Fruit fly (Drosophila melanogaster) whole organism, embryonic: ENCODE results near the gene CG5013.

Experiments
- BtbVII ChIP-seq: fragments of 200-800 bp; sonication (Bioruptor generic); optimal IDR thresholded peaks from 3 replicates; lab custom pipeline; 2017; ENCODE audit warnings: missing biosample characterization, mild to moderate bottlenecking, missing genetic modification characterization
- CG10462 ChIP-seq: fragments of 200-800 bp; sonication (Bioruptor generic); optimal IDR thresholded peaks from 2 replicates; lab custom pipeline; 2016; ENCODE audit warnings: missing biosample characterization, missing genetic modification characterization
- CG10543 ChIP-seq: fragments of 200-800 bp; sonication (Bioruptor generic); optimal IDR thresholded peaks from 3 replicates; lab custom pipeline; 2017; ENCODE audit warnings: missing biosample characterization, mild to moderate bottlenecking, missing genetic modification characterization, moderate library complexity
- CG11085 ChIP-seq: fragments of 200-800 bp; sonication (Bioruptor generic); IDR thresholded peaks from 2 replicates; pipeline ENCODE4 v1.3.6; 2022; ENCODE audit warnings: missing biosample characterization, missing genetic modification characterization
- CG1233 ChIP-seq: fragments of 200-800 bp; sonication (Bioruptor generic); optimal IDR thresholded peaks from 4 replicates; lab custom pipeline; 2018; ENCODE audit warnings: missing biosample characterization, mild to moderate bottlenecking, missing genetic modification characterization
- CG12659 ChIP-seq: fragments of 200-800 bp; sonication (Bioruptor generic); optimal IDR thresholded peaks from 3 replicates; lab custom pipeline; 2017; ENCODE audit warnings: mild to moderate bottlenecking, missing biosample characterization, missing genetic modification reagents, missing genetic modification characterization
- CG1603 ChIP-seq: fragments of 200-800 bp; sonication (Bioruptor generic); optimal IDR thresholded peaks from 2 replicates; lab custom pipeline; 2019; ENCODE audit warnings: missing biosample characterization, mild to moderate bottlenecking, missing genetic modification characterization, moderate library complexity
- CG17328 ChIP-seq: fragments of 200-800 bp; sonication (Bioruptor generic); IDR thresholded peaks from 2 replicates; pipeline ENCODE4 v1.3.6; 2022; ENCODE audit warnings: missing biosample characterization, missing genetic modification characterization
- CG2199 ChIP-seq: fragments of 200-800 bp; sonication (Bioruptor generic); IDR thresholded peaks from 3 replicates; pipeline ENCODE4 v1.3.6; 2022; ENCODE audit warnings: missing biosample characterization, missing genetic modification characterization
- CG2875 ChIP-seq: fragments of 200-800 bp; sonication (Bioruptor generic); optimal IDR thresholded peaks from 2 replicates; lab custom pipeline; 2017; ENCODE audit warnings: missing biosample characterization, mild to moderate bottlenecking, missing genetic modification characterization, missing genetic modification reagents
- CG3838 ChIP-seq: fragments of 200-800 bp; sonication (Bioruptor generic); optimal IDR thresholded peaks from 3 replicates; lab custom pipeline; 2016; ENCODE audit warnings: missing biosample characterization, missing genetic modification characterization
- CG4707 ChIP-seq: fragments of 200-800 bp; sonication (Bioruptor generic); optimal IDR thresholded peaks from 2 replicates; lab custom pipeline; 2018; ENCODE audit warnings: missing biosample characterization, mild to moderate bottlenecking, missing genetic modification characterization, moderate library complexity
- CG7372 ChIP-seq: fragments of 200-800 bp; sonication (Bioruptor generic); IDR thresholded peaks from 2 replicates; pipeline ENCODE4 v1.3.6; 2022; ENCODE audit warnings: missing biosample characterization, missing genetic modification characterization
- CG8359 ChIP-seq: fragments of 200-800 bp; sonication (Bioruptor generic); optimal IDR thresholded peaks from 2 replicates; lab custom pipeline; 2017; ENCODE audit warnings: missing biosample characterization, mild to moderate bottlenecking, missing genetic modification characterization, borderline replicate concordance
- CG8924 ChIP-seq: fragments of 200-800 bp; optimal IDR thresholded peaks from 3 replicates; lab custom pipeline; 2019; ENCODE audit warnings: missing biosample characterization, mild to moderate bottlenecking, missing genetic modification characterization, moderate library complexity
- CG9876 ChIP-seq: fragments of 200-800 bp; sonication (Bioruptor generic); optimal IDR thresholded peaks from 2 replicates; lab custom pipeline; 2016; ENCODE audit warnings: missing biosample characterization, missing genetic modification characterization
- Chrac-16 ChIP-seq: fragments of 200-800 bp; sonication (Bioruptor generic); optimal IDR thresholded peaks from 3 replicates; lab custom pipeline; 2016; ENCODE audit warnings: missing biosample characterization, missing genetic modification characterization
- CrebB ChIP-seq: fragments of 200-800 bp; sonication (Bioruptor generic); optimal IDR thresholded peaks from 3 replicates; lab custom pipeline; 2018; ENCODE audit warnings: missing biosample characterization, mild to moderate bottlenecking, missing genetic modification characterization
- E2f1 ChIP-seq: fragments of 200-800 bp; sonication (Bioruptor generic); IDR thresholded peaks from 2 replicates; pipeline ENCODE4 v1.3.6; 2022; ENCODE audit warnings: missing biosample characterization, missing genetic modification characterization
- HHEX ChIP-seq: fragments of 200-800 bp; sonication (Bioruptor generic); optimal IDR thresholded peaks from 3 replicates; lab custom pipeline; 2017; ENCODE audit warnings: missing biosample characterization, mild to moderate bottlenecking, missing genetic modification characterization, missing genetic modification reagents
- HLH4C ChIP-seq: fragments of 200-800 bp; sonication (Bioruptor generic); IDR thresholded peaks from 3 replicates; pipeline ENCODE4 v1.3.6; 2022; ENCODE audit warnings: missing biosample characterization, missing genetic modification characterization; ENCODE audit not compliant: partially characterized antibody
- HLH54F ChIP-seq: fragments of 200-800 bp; sonication (Bioruptor generic); optimal IDR thresholded peaks from 3 replicates; lab custom pipeline; 2016; ENCODE audit warnings: missing biosample characterization, missing genetic modification characterization
- Hmr ChIP-seq: fragments of 200-800 bp; sonication (Bioruptor generic); optimal IDR thresholded peaks from 3 replicates; lab custom pipeline; 2017; ENCODE audit warnings: mild to moderate bottlenecking, missing biosample characterization, missing genetic modification reagents, missing genetic modification characterization
- Hr78 ChIP-seq, 2 experiments: fragments of 200-800 bp in 1 of 2; fragments of >200 bp in 1 of 2; sonication (Bioruptor generic) in 1 of 2; optimal IDR thresholded peaks; 2 replicates each; lab custom pipeline; 2017 to 2019; ENCODE audit warnings: missing biosample characterization in 2 of 2, missing genetic modification characterization in 2 of 2, mild to moderate bottlenecking in 1 of 2, moderate library complexity in 1 of 2
- Hsf ChIP-seq: fragments of 200-800 bp; sonication (Bioruptor generic); optimal IDR thresholded peaks from 3 replicates; lab custom pipeline; 2016; ENCODE audit warnings: missing biosample characterization, missing genetic modification characterization
- Jarid2 ChIP-seq: fragments of 200-800 bp; sonication (Bioruptor generic); optimal IDR thresholded peaks from 3 replicates; lab custom pipeline; 2017; ENCODE audit warnings: mild to moderate bottlenecking, missing biosample characterization, missing genetic modification reagents, missing genetic modification characterization
- Med ChIP-seq: fragments of 200-800 bp; sonication (Bioruptor generic); peaks from one replicate; lab custom pipeline; 2016; ENCODE audit warnings: missing biosample characterization, missing genetic modification characterization, mild to moderate bottlenecking, inconsistent platforms, moderate library complexity
- Mes4 ChIP-seq: fragments of 200-800 bp; sonication (Bioruptor generic); optimal IDR thresholded peaks from 2 replicates; lab custom pipeline; 2016; ENCODE audit warnings: missing biosample characterization, missing genetic modification characterization
- Myb ChIP-seq: fragments of 200-800 bp; sonication (Bioruptor generic); optimal IDR thresholded peaks from 2 replicates; lab custom pipeline; 2016; ENCODE audit warnings: missing biosample characterization, missing genetic modification characterization
- NfI ChIP-seq: fragments of 200-800 bp; sonication (Bioruptor generic); optimal IDR thresholded peaks from 3 replicates; lab custom pipeline; 2018; ENCODE audit warnings: missing biosample characterization, mild to moderate bottlenecking, missing genetic modification characterization, moderate library complexity
- Rfx ChIP-seq: fragments of 200-800 bp; sonication (Bioruptor generic); IDR thresholded peaks from 2 replicates; pipeline ENCODE4 v1.3.6; 2022; ENCODE audit warnings: missing biosample characterization, missing genetic modification characterization
- aop ChIP-seq: fragments of 200-800 bp; sonication (Bioruptor generic); IDR thresholded peaks from 2 replicates; pipeline ENCODE4 v1.3.6; 2022; ENCODE audit warnings: missing biosample characterization, missing genetic modification characterization
- chm ChIP-seq: fragments of 200-800 bp; sonication (Bioruptor generic); IDR thresholded peaks from 2 replicates; pipeline ENCODE4 v1.3.6; 2022; ENCODE audit warnings: missing biosample characterization, missing genetic modification characterization
- crc ChIP-seq: fragments of 200-800 bp; sonication (Bioruptor generic); optimal IDR thresholded peaks from 2 replicates; lab custom pipeline; 2016; ENCODE audit warnings: missing biosample characterization, missing genetic modification characterization
- croc ChIP-seq: fragments of 200-800 bp; sonication (Bioruptor generic); conservative IDR thresholded peaks from 3 replicates; pipeline ENCODE4 v1.3.6; 2022; ENCODE audit warnings: missing biosample characterization, missing genetic modification characterization
- fd96Cb ChIP-seq: fragments of 200-800 bp; sonication (Bioruptor generic); optimal IDR thresholded peaks from 2 replicates; lab custom pipeline; 2018; ENCODE audit warnings: missing biosample characterization, mild to moderate bottlenecking, missing genetic modification characterization, moderate library complexity
- kni ChIP-seq: fragments of 200-800 bp; sonication (Bioruptor generic); optimal IDR thresholded peaks from 3 replicates; lab custom pipeline; 2017; ENCODE audit warnings: mild to moderate bottlenecking, missing biosample characterization, missing genetic modification reagents, missing genetic modification characterization
- lab ChIP-seq: fragments of 200-800 bp; sonication (Bioruptor generic); optimal IDR thresholded peaks from 3 replicates; lab custom pipeline; 2017; ENCODE audit warnings: missing biosample characterization, missing genetic modification characterization, mild to moderate bottlenecking, moderate library complexity, missing genetic modification reagents
- lola ChIP-seq, 3 experiments: fragments of >200 bp in 2 of 3; fragments of 200-800 bp in 1 of 3; sonication (Bioruptor generic) in 1 of 3; optimal IDR thresholded peaks; 2 replicates each; lab custom pipeline; 2017 to 2019; ENCODE audit warnings: missing biosample characterization in 3 of 3, missing genetic modification characterization in 3 of 3, mild to moderate bottlenecking in 1 of 3, moderate library complexity in 1 of 3
- mirr ChIP-seq: fragments of 200-800 bp; sonication (Bioruptor generic); optimal IDR thresholded peaks from 3 replicates; lab custom pipeline; 2018; ENCODE audit warnings: missing biosample characterization, mild to moderate bottlenecking, missing genetic modification characterization
- nerfin-1 ChIP-seq: fragments of 200-800 bp; sonication (Bioruptor generic); optimal IDR thresholded peaks from 3 replicates; lab custom pipeline; 2019; ENCODE audit warnings: missing biosample characterization, mild to moderate bottlenecking, missing genetic modification characterization, moderate library complexity
- pan ChIP-seq, 4 experiments: fragments of >200 bp in 3 of 4; fragments of 200-800 bp in 1 of 4; sonication (Bioruptor generic) in 1 of 4; optimal IDR thresholded peaks in 3 of 4; IDR thresholded peaks in 1 of 4; 2 replicates each; pipeline versions ENCODE4 v1.3.6 to Lab custom; 2017 to 2022; ENCODE audit warnings: missing biosample characterization in 2 of 4, missing genetic modification characterization in 2 of 4, mixed read lengths in 1 of 4
- pb ChIP-seq: fragments of 200-800 bp; sonication (Bioruptor generic); optimal IDR thresholded peaks from 3 replicates; lab custom pipeline; 2016; ENCODE audit warnings: missing biosample characterization, missing genetic modification characterization
- pros ChIP-seq: fragments of 200-800 bp; sonication (Bioruptor generic); optimal IDR thresholded peaks from 3 replicates; lab custom pipeline; 2019; ENCODE audit warnings: missing biosample characterization, mild to moderate bottlenecking, missing genetic modification characterization, moderate library complexity
- sim ChIP-seq: fragments of 200-800 bp; sonication (Bioruptor generic); IDR thresholded peaks from 2 replicates; pipeline ENCODE4 v1.3.6; 2022; ENCODE audit warnings: missing biosample characterization, missing genetic modification characterization
- vvl ChIP-seq: fragments of 200-800 bp; sonication (Bioruptor generic); IDR thresholded peaks from 2 replicates; pipeline ENCODE4 v1.3.6; 2022; ENCODE audit warnings: missing biosample characterization, missing genetic modification characterization

CG5013 gene

dm6 chr3R:16069266-16069665, 19.8 kb downstream of the CG5013 start (continued):
- TF ChIP-seq vvl (GFP tag; lab: Robert Waterston, UW): peak; percentile 73
- 0 out of 2 replicates have a peak, but pooled peaks have one; percentile 7 for TF ChIP-seq CG17328
- peak; percentile 54 for TF ChIP-seq mirr (GFP tag; lab: Kevin White, UChicago)
- TF ChIP-seq BtbVII: peak; percentile 52
- TF ChIP-seq Hmr (GFP tag; lab: Kevin White, UChicago): no peak
- TF ChIP-seq NfI (GFP tag; lab: Kevin White, UChicago): peak; percentile 40
- TF ChIP-seq crc (GFP tag; lab: Kevin White, UChicago): no peak
- TF ChIP-seq E2f1 (GFP tag; lab: Robert Waterston, UW): peak; percentile 26; the same call in 1 of the 2 replicates
- TF ChIP-seq CG3838 (GFP tag; lab: Kevin White, UChicago): peak; percentile 3
- TF ChIP-seq HHEX (GFP tag; lab: Kevin White, UChicago): peak; percentile 52
- peak; percentile 45 for TF ChIP-seq CrebB (tag; lab: Kevin White, UChicago)
- peak; percentile 59 for TF ChIP-seq CG1233
- TF ChIP-seq Mes4 (GFP tag; lab: Kevin White, UChicago): peak; percentile 38
- TF ChIP-seq croc: no peak
- TF ChIP-seq CG11085 (GFP tag; lab: Robert Waterston, UW): 0 out of 2 replicates have a peak, but pooled peaks have one; percentile 29
- TF ChIP-seq lola (GFP tag; optimal IDR thresholded peaks at IDR 0.05; lab: Kevin White, UChicago): peak in 1 of 3 experiments; percentile 24
- peak; percentile 37 for TF ChIP-seq pros (GFP tag; lab: Kevin White, UChicago)
- TF ChIP-seq pb (GFP tag; lab: Kevin White, UChicago): peak; percentile 9
- peak; percentile 54 for TF ChIP-seq CG8359 (GFP tag; lab: Kevin White, UChicago)
- TF ChIP-seq CG12659 (GFP tag; lab: Kevin White, UChicago): peak; percentile 10
- TF ChIP-seq aop (GFP tag; lab: Robert Waterston, UW): no peak
- peak; percentile 26 for TF ChIP-seq nerfin-1 (tag; lab: Kevin White, UChicago)
- TF ChIP-seq chm (GFP tag; lab: Robert Waterston, UW): peak; percentile 41; the same call in 1 of the 2 replicates
- TF ChIP-seq Rfx (GFP tag; lab: Robert Waterston, UW): peak; percentile 47; the same call in 1 of the 2 replicates
- TF ChIP-seq HLH54F (GFP tag; lab: Kevin White, UChicago): no peak
- TF ChIP-seq CG2875 (GFP tag; lab: Kevin White, UChicago): peak; percentile 69
- TF ChIP-seq CG10543: peak; percentile 65
- TF ChIP-seq CG9876 (GFP tag; lab: Kevin White, UChicago): no peak
- TF ChIP-seq pan (optimal IDR thresholded peaks at IDR 0.05; lab: Kevin White, UChicago): no peak
- peak in 1 of 2 experiments; percentile 51 for TF ChIP-seq pan (GFP tag; optimal IDR thresholded peaks at IDR 0.05 in 1 of 2, IDR thresholded peaks at IDR 0.05 in 1 of 2)
- peak; percentile 76 for TF ChIP-seq Med
- TF ChIP-seq Myb (GFP tag; lab: Kevin White, UChicago): peak; percentile 5
- peak; percentile 94 for TF ChIP-seq kni
- TF ChIP-seq CG4707 (GFP tag; lab: Kevin White, UChicago): peak; percentile 22
- TF ChIP-seq, all 482 proteins: peak for 97

dm6 chr3R:16071689-16072580, 22.5 kb downstream of the CG5013 start:
- TF ChIP-seq pb (GFP tag; lab: Kevin White, UChicago): no peak
- TF ChIP-seq CG10462 (GFP tag; lab: Kevin White, UChicago): peak; percentile 67
- TF ChIP-seq CG2199 (GFP tag; lab: Robert Waterston, UW): peak; percentile 89
- no peak for TF ChIP-seq BtbVII
- no peak for TF ChIP-seq CG1603 (tag; lab: Kevin White, UChicago)
- TF ChIP-seq CG8924 (tag; lab: Kevin White, UChicago): peak; percentile 86
- TF ChIP-seq Hr78 (GFP tag; optimal IDR thresholded peaks at IDR 0.05; lab: Kevin White, UChicago): peak in 1 of 2 experiments; percentile 72
- no peak for TF ChIP-seq HLH4C (GFP tag; lab: Robert Waterston, UW)
- TF ChIP-seq CG7372 (GFP tag; lab: Robert Waterston, UW): 0 out of 2 replicates have a peak, but pooled peaks have one; percentile 14
- no peak for TF ChIP-seq Jarid2
- peak; percentile 53 for TF ChIP-seq fd96Cb (tag; lab: Kevin White, UChicago)
- TF ChIP-seq sim (GFP tag; lab: Robert Waterston, UW): peak; percentile 66; the same call in 1 of the 2 replicates
- no peak for TF ChIP-seq lab (GFP tag; lab: Kevin White, UChicago)
- TF ChIP-seq Hsf: peak; percentile 67
- TF ChIP-seq Chrac-16: peak; percentile 76
